Worm (Caenorhabditis elegans) whole organism, L2 larva: ENCODE data around the gene ZK1307.8.

Experiments
- ceh-82 ChIP-seq: fragments of 150-350 bp; optimal IDR thresholded peaks from 2 replicates; lab custom pipeline; 2014; ENCODE audit warnings: missing biosample characterization, missing genetic modification characterization
- snpc-4 ChIP-seq: fragments of 150-350 bp; optimal IDR thresholded peaks from 2 replicates; lab custom pipeline; 2014; ENCODE audit warnings: missing biosample characterization, missing genetic modification characterization

DNA sequence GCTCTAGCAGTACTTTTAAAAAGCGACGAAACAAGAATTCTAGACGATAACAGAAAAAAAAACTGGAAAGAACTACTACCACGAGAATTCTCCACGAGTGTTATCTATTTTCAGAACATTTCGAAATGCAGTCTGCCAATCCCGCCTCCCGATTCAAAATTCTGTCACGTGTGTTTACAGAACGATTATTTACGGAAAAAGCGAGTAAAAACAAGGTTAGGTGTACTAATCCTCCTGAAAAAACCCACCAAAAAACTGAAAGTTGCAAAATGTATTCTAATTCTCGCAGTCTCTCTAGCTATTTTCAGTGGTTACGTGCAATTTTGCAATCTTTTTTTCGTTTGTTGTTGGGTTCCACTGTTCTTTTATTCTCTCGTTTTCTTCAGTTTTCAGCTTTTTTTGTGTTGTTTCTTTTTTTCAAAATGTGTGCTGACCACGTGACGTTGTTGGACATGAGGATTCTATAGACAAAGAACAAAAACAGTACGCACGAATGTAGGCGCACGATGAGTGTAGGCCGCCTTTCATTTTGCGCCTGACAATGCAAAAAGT is 17.9 kb upstream of the ZK1307.8 start:
- TF ChIP-seq snpc-4 (tag; lab: Kevin White, UChicago) (no peak), ceh-82 (tag; lab: Kevin White, UChicago) (no peak)
